Worm (Caenorhabditis elegans): ENCODE results near the gene srlf-17.
A peak's percentile ranks its signal among the peaks of the same experiment; 100 is the strongest.

srlf-17 gene

ce11 chrIV:11082789-11083235, 19.7 kb downstream of the srlf-17 start (continued):
- TF ChIP-seq unc-130 (GFP tag; optimal IDR thresholded peaks at IDR 0.05) (peak; percentile 28), nhr-237 (tag; optimal IDR thresholded peaks at IDR 0.05) (peak; percentile 38), ztf-7 (tag; optimal IDR thresholded peaks at IDR 0.05) (peak; percentile 82), zip-2 (tag; optimal IDR thresholded peaks at IDR 0.05) (peak; percentile 4)

ce11 chrIV:11082153-11082552, 20.4 kb downstream of the srlf-17 start, which contains the start of gene let-70:
let-70 (minus strand) TSS chrIV:11082253.
- TF ChIP-seq aha-1 (tag) (peak; percentile 90), dmd-8 (GFP tag; IDR thresholded peaks at IDR 0.05) (no peak), zip-2 (tag; optimal IDR thresholded peaks at IDR 0.05) (peak; percentile 10), T20F7.1 (GFP tag; optimal IDR thresholded peaks at IDR 0.05) (no peak), ceh-28 (tag; optimal IDR thresholded peaks at IDR 0.05) (peak; percentile 18), zag-1 (tag; optimal IDR thresholded peaks at IDR 0.05) (no peak), hif-1 (tag; optimal IDR thresholded peaks at IDR 0.05) (no peak), ztf-7 (tag; optimal IDR thresholded peaks at IDR 0.05) (no peak), zip-11 (GFP tag; IDR thresholded peaks at IDR 0.05) (no peak), lin-39 (tag; optimal IDR thresholded peaks at IDR 0.05) (no peak), pha-4 (GFP tag; IDR thresholded peaks at IDR 0.05) (0 out of 2 replicates have a peak, but pooled peaks have one; percentile 2), pha-4 (tag; optimal IDR thresholded peaks at IDR 0.05) (no peak), mdt-29 (GFP tag; IDR thresholded peaks at IDR 0.05) (0 out of 2 replicates have a peak, but pooled peaks have one; percentile 5), arid-1 (GFP tag; conservative IDR thresholded peaks at IDR 0.05) (0 out of 2 replicates have a peak, but pooled peaks have one; percentile 20), egl-43 (GFP tag; IDR thresholded peaks at IDR 0.05) (0 out of 2 replicates have a peak, but pooled peaks have one; percentile 30), zfp-3 (GFP tag; conservative IDR thresholded peaks at IDR 0.05) (no peak)

- TF ChIP-seq daf-16 (GFP tag; optimal IDR thresholded peaks at IDR 0.05) = no peak
- TF ChIP-seq daf-16 (tag; optimal IDR thresholded peaks at IDR 0.05) = peak; percentile 51
- TF ChIP-seq unc-62 (GFP tag; optimal IDR thresholded peaks at IDR 0.05 in 1 of 2) = peak in 1 of 2 experiments; percentile 77
- no peak for TF ChIP-seq unc-62 (tag; optimal IDR thresholded peaks at IDR 0.05)
- TF ChIP-seq Y48G9A.11 (GFP tag; IDR thresholded peaks at IDR 0.05) = no peak
- TF ChIP-seq hmg-1.1 (GFP tag; IDR thresholded peaks at IDR 0.05) = no peak
- no peak for TF ChIP-seq lim-7 (GFP tag; IDR thresholded peaks at IDR 0.05)
- TF ChIP-seq ama-1 (optimal IDR thresholded peaks at IDR 0.05) = peak; percentile 83
- TF ChIP-seq nhr-6 (tag; optimal IDR thresholded peaks at IDR 0.05) = no peak
- no peak for TF ChIP-seq cey-2 (tag; optimal IDR thresholded peaks at IDR 0.05; ENCODE audit: borderline replicate concordance, insufficient read depth)
- peak; percentile 61 for TF ChIP-seq dve-1 (tag; optimal IDR thresholded peaks at IDR 0.05; ENCODE audit: insufficient read depth)
- peak; percentile 71 for TF ChIP-seq T26A8.4 (GFP tag; IDR thresholded peaks at IDR 0.05)
- TF ChIP-seq mdl-1 (tag; optimal IDR thresholded peaks at IDR 0.05) = peak in 1 of 2 experiments; percentile 5
- TF ChIP-seq lin-38 (GFP tag; IDR thresholded peaks at IDR 0.05) = 0 out of 2 replicates have a peak, but pooled peaks have one; percentile 24
- peak; percentile 17 for TF ChIP-seq nhr-102 (tag; optimal IDR thresholded peaks at IDR 0.05)
- TF ChIP-seq ctbp-1 (GFP tag; IDR thresholded peaks at IDR 0.05) = 0 out of 2 replicates have a peak, but pooled peaks have one; percentile 25
- peak; percentile 69; the same call in 1 of the 2 replicates for TF ChIP-seq zfp-3 (GFP tag; conservative IDR thresholded peaks at IDR 0.05)
- peak in 1 of 2 experiments; percentile 10 for TF ChIP-seq hif-1 (tag; optimal IDR thresholded peaks at IDR 0.05)
- TF ChIP-seq php-3 (GFP tag; IDR thresholded peaks at IDR 0.05) = peak; percentile 23; the same call in 1 of the 2 replicates
- TF ChIP-seq zip-2 (tag; optimal IDR thresholded peaks at IDR 0.05) = peak; percentile 44
- no peak for TF ChIP-seq Y75B8A.6 (GFP tag; IDR thresholded peaks at IDR 0.05)
- TF ChIP-seq ZK337.2 (GFP tag; IDR thresholded peaks at IDR 0.05) = no peak
- TF ChIP-seq dmd-6 (GFP tag; IDR thresholded peaks at IDR 0.05) = peak; percentile 13; the same call in 1 of the 2 replicates
- peak; percentile 70 for TF ChIP-seq spr-3 (GFP tag; optimal IDR thresholded peaks at IDR 0.05)
- peak in 1 of 2 experiments; percentile 21 for TF ChIP-seq lsy-2 (tag; optimal IDR thresholded peaks at IDR 0.05)
- TF ChIP-seq gei-8 (GFP tag; optimal IDR thresholded peaks at IDR 0.05) = peak; percentile 25
- TF ChIP-seq lin-29 (GFP tag; IDR thresholded peaks at IDR 0.05) = peak; percentile 22; the same call in 1 of the 2 replicates
Measured at ce11 chrIV:11080823-11081285, 21.7 kb downstream of the srlf-17 start, which contains the start of gene atg-7. atg-7 (minus strand) TSS chrIV:11081055.
